Worm (Caenorhabditis elegans) whole organism, L2 larva: ENCODE measurements around the gene tmem-131.
A peak's percentile ranks its signal among the peaks of the same experiment; 100 is the strongest.

Experiments used
- C34F6.9 ChIP-seq: fragments of 150-350 bp; optimal IDR thresholded peaks from 2 replicates; lab custom pipeline; 2014; ENCODE audit warnings: missing biosample characterization, missing genetic modification characterization
- F13H6.1 ChIP-seq: sonication (generic microtip); optimal IDR thresholded peaks from 2 replicates; lab custom pipeline; 2016; ENCODE audit warnings: missing genetic modification characterization, missing compliant biosample characterization
- R02D3.7 ChIP-seq: fragments of 150-350 bp; optimal IDR thresholded peaks from 2 replicates; lab custom pipeline; 2014; ENCODE audit warnings: missing biosample characterization, missing genetic modification characterization
- Y55F3AM.14 ChIP-seq: fragments of 200-800 bp; sonication (Bioruptor generic); optimal IDR thresholded peaks from 2 replicates; lab custom pipeline; 2018; ENCODE audit warnings: mild to moderate bottlenecking, missing genetic modification characterization, missing compliant biosample characterization
- ZK546.5 ChIP-seq: sonication (generic microtip); optimal IDR thresholded peaks from 2 replicates; lab custom pipeline; 2017; ENCODE audit warnings: missing biosample characterization, missing genetic modification characterization
- alr-1 ChIP-seq: fragments of 150-350 bp; optimal IDR thresholded peaks from 2 replicates; lab custom pipeline; 2014; ENCODE audit warnings: missing biosample characterization, missing genetic modification characterization
- aly-2 ChIP-seq: fragments of 150-350 bp; optimal IDR thresholded peaks from 2 replicates; lab custom pipeline; 2014; ENCODE audit warnings: missing biosample characterization, missing genetic modification characterization
- ama-1 ChIP-seq: fragments of 150-350 bp; optimal IDR thresholded peaks from 2 replicates; lab custom pipeline; 2018; ENCODE audit warnings: inconsistent platforms
- blmp-1 ChIP-seq: sonication (generic microtip); optimal IDR thresholded peaks from 2 replicates; lab custom pipeline; 2017; ENCODE audit warnings: missing genetic modification characterization, mild to moderate bottlenecking, missing compliant biosample characterization, antibody characterized with exemption, moderate library complexity; ENCODE audit not compliant: insufficient read depth
- ceh-16 ChIP-seq: fragments of 150-350 bp; optimal IDR thresholded peaks from 2 replicates; lab custom pipeline; 2014; ENCODE audit warnings: missing biosample characterization, missing genetic modification characterization
- ceh-82 ChIP-seq: fragments of 150-350 bp; optimal IDR thresholded peaks from 2 replicates; lab custom pipeline; 2014; ENCODE audit warnings: missing biosample characterization, missing genetic modification characterization
- crh-2 ChIP-seq: sonication (generic microtip); optimal IDR thresholded peaks from 2 replicates; lab custom pipeline; 2017; ENCODE audit warnings: missing biosample characterization, missing genetic modification characterization
- dmd-4 ChIP-seq: sonication (generic microtip); optimal IDR thresholded peaks from 2 replicates; lab custom pipeline; 2017; ENCODE audit warnings: missing biosample characterization, missing genetic modification characterization
- egl-27 ChIP-seq: sonication (generic microtip); optimal IDR thresholded peaks from 3 replicates; lab custom pipeline; 2017; ENCODE audit warnings: missing biosample characterization, missing genetic modification reagents, missing genetic modification characterization
- elt-1 ChIP-seq: fragments of 150-350 bp; optimal IDR thresholded peaks from 2 replicates; lab custom pipeline; 2014; ENCODE audit warnings: missing biosample characterization, missing genetic modification characterization
- elt-3 ChIP-seq: sonication (generic microtip); optimal IDR thresholded peaks from 2 replicates; lab custom pipeline; 2017; ENCODE audit warnings: missing biosample characterization, missing genetic modification characterization
- fos-1 ChIP-seq: fragments of 150-350 bp; optimal IDR thresholded peaks from 2 replicates; lab custom pipeline; 2014; ENCODE audit warnings: missing biosample characterization, missing genetic modification characterization
- gmeb-1 ChIP-seq: fragments of 150-350 bp; optimal IDR thresholded peaks from 2 replicates; lab custom pipeline; 2014; ENCODE audit warnings: missing biosample characterization, missing genetic modification characterization
- lin-11 ChIP-seq: fragments of 150-350 bp; sonication (generic microtip); optimal IDR thresholded peaks from 2 replicates; lab custom pipeline; 2014; ENCODE audit warnings: missing biosample characterization, missing genetic modification characterization, inconsistent platforms, mixed read lengths
- lin-13 ChIP-seq: fragments of 150-350 bp; optimal IDR thresholded peaks from 2 replicates; lab custom pipeline; 2014; ENCODE audit warnings: missing biosample characterization, missing genetic modification reagents, missing genetic modification characterization
- lin-39 ChIP-seq: fragments of 150-350 bp; optimal IDR thresholded peaks from 2 replicates; lab custom pipeline; 2014; ENCODE audit warnings: missing biosample characterization, missing genetic modification reagents, missing genetic modification characterization
- lsy-2 ChIP-seq, 2 experiments: fragments of 150-350 bp in 1 of 2; sonication (generic microtip) in 1 of 2; optimal IDR thresholded peaks; 2 replicates each; lab custom pipeline; 2014 to 2017; ENCODE audit warnings: missing biosample characterization in 2 of 2, missing genetic modification characterization in 2 of 2
- mab-5 ChIP-seq: fragments of 150-350 bp; optimal IDR thresholded peaks from 2 replicates; lab custom pipeline; 2014; ENCODE audit warnings: missing biosample characterization, missing genetic modification characterization
- mbf-1 ChIP-seq: sonication (generic microtip); optimal IDR thresholded peaks from 2 replicates; lab custom pipeline; 2017; ENCODE audit warnings: missing biosample characterization, missing genetic modification characterization
- mdl-1 ChIP-seq, 2 experiments: fragments of 150-350 bp in 1 of 2; sonication (generic microtip) in 1 of 2; optimal IDR thresholded peaks; 2 replicates each; lab custom pipeline; 2017; ENCODE audit warnings: missing biosample characterization in 2 of 2, missing genetic modification characterization in 2 of 2
- nhr-10 ChIP-seq: sonication (generic microtip); optimal IDR thresholded peaks from 2 replicates; lab custom pipeline; 2017; ENCODE audit warnings: missing biosample characterization, missing genetic modification characterization
- nhr-11 ChIP-seq: fragments of 150-350 bp; optimal IDR thresholded peaks from 2 replicates; lab custom pipeline; 2014; ENCODE audit warnings: missing biosample characterization, missing genetic modification characterization
- nhr-12 ChIP-seq: fragments of 150-350 bp; optimal IDR thresholded peaks from 2 replicates; lab custom pipeline; 2014; ENCODE audit warnings: missing biosample characterization, missing genetic modification characterization
- nhr-129 ChIP-seq: fragments of 150-350 bp; optimal IDR thresholded peaks from 2 replicates; lab custom pipeline; 2014; ENCODE audit warnings: missing biosample characterization, missing genetic modification characterization
- nhr-21 ChIP-seq: fragments of 150-350 bp; optimal IDR thresholded peaks from 2 replicates; lab custom pipeline; 2014; ENCODE audit warnings: missing biosample characterization, missing genetic modification characterization
- nhr-23 ChIP-seq: fragments of 150-350 bp; optimal IDR thresholded peaks from 2 replicates; lab custom pipeline; 2014; ENCODE audit warnings: missing biosample characterization, missing genetic modification reagents, missing genetic modification characterization
- nhr-237 ChIP-seq: fragments of 150-350 bp; optimal IDR thresholded peaks from 2 replicates; lab custom pipeline; 2014; ENCODE audit warnings: missing biosample characterization, missing genetic modification characterization
- nhr-25 ChIP-seq: fragments of 150-350 bp; sonication (generic microtip); optimal IDR thresholded peaks from 3 replicates; lab custom pipeline; 2014; ENCODE audit warnings: missing biosample characterization, missing genetic modification characterization
- nhr-6 ChIP-seq: fragments of 150-350 bp; optimal IDR thresholded peaks from 2 replicates; lab custom pipeline; 2014; ENCODE audit warnings: missing biosample characterization, missing genetic modification characterization
- nhr-77 ChIP-seq: fragments of 150-350 bp; optimal IDR thresholded peaks from 2 replicates; lab custom pipeline; 2014; ENCODE audit warnings: missing biosample characterization, missing genetic modification characterization
- peb-1 ChIP-seq: fragments of 150-350 bp; optimal IDR thresholded peaks from 2 replicates; lab custom pipeline; 2014; ENCODE audit warnings: missing biosample characterization, missing genetic modification characterization
- sem-4 ChIP-seq: fragments of 150-350 bp; optimal IDR thresholded peaks from 2 replicates; lab custom pipeline; 2014; ENCODE audit warnings: missing biosample characterization, missing genetic modification reagents, missing genetic modification characterization
- skn-1 ChIP-seq: sonication (generic microtip); optimal IDR thresholded peaks from 2 replicates; lab custom pipeline; 2017; ENCODE audit warnings: missing biosample characterization, missing genetic modification characterization
- sma-3 ChIP-seq: sonication (generic microtip); optimal IDR thresholded peaks from 2 replicates; lab custom pipeline; 2016; ENCODE audit warnings: missing genetic modification reagents, missing genetic modification characterization, missing compliant biosample characterization
- sma-9 ChIP-seq, 2 experiments: fragments of 150-350 bp in 1 of 2; sonication (generic microtip) in 1 of 2; optimal IDR thresholded peaks; 2 replicates each; lab custom pipeline; 2014 to 2016; ENCODE audit warnings: missing genetic modification characterization in 2 of 2, mild to moderate bottlenecking in 1 of 2, missing biosample characterization in 1 of 2, missing compliant biosample characterization in 1 of 2, missing genetic modification reagents in 1 of 2, moderate library complexity in 1 of 2
- snpc-4 ChIP-seq: fragments of 150-350 bp; optimal IDR thresholded peaks from 2 replicates; lab custom pipeline; 2014; ENCODE audit warnings: missing biosample characterization, missing genetic modification characterization
- unc-39 ChIP-seq: fragments of 150-350 bp; optimal IDR thresholded peaks from 2 replicates; lab custom pipeline; 2014; ENCODE audit warnings: missing biosample characterization, missing genetic modification characterization
- unc-55 ChIP-seq: fragments of 150-350 bp; sonication (generic microtip); optimal IDR thresholded peaks from 3 replicates; lab custom pipeline; 2014; ENCODE audit warnings: missing biosample characterization, missing genetic modification reagents, missing genetic modification characterization
- unc-62 ChIP-seq: fragments of 150-350 bp; optimal IDR thresholded peaks from 2 replicates; lab custom pipeline; 2014; ENCODE audit warnings: missing biosample characterization, missing genetic modification reagents, missing genetic modification characterization
- zag-1 ChIP-seq: fragments of 150-350 bp; optimal IDR thresholded peaks from 2 replicates; lab custom pipeline; 2014; ENCODE audit warnings: missing biosample characterization, missing genetic modification characterization
- ztf-1 ChIP-seq: fragments of 200-800 bp; sonication (Bioruptor generic); conservative IDR thresholded peaks from 2 replicates; pipeline ENCODE4 v1.3.6; 2022; ENCODE audit warnings: missing genetic modification characterization, missing compliant biosample characterization
- ztf-11 ChIP-seq: sonication (generic microtip); optimal IDR thresholded peaks from 2 replicates; lab custom pipeline; 2017; ENCODE audit warnings: missing biosample characterization, missing genetic modification characterization
- ztf-4 ChIP-seq: fragments of 150-350 bp; optimal IDR thresholded peaks from 2 replicates; lab custom pipeline; 2014; ENCODE audit warnings: missing biosample characterization, missing genetic modification characterization

The tmem-131 gene

DNA sequence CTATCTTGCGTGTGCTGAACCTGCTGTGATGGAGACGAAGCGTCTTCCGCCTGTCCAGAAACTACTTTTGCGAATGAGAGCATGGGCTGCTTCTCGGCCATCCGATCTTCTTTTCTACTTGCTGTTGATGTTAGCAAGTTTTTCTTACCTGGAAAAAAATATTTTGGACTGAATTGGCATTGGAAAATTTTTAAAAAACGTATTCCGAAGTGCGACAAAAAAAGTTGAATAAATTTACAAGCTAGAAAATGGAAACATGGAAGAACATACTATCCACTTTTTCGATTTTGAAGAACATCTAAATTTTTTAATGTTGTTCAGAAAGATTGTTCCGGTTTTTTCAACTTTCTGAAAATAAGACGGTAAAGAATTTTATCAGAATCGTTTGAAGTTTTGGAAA, 19.6 kb upstream of the tmem-131 start, which contains the start of gene larp-1:
TSS of gene larp-1 (minus strand) at position 101 of the 400 bp plus-strand sequence.
- TF ChIP-seq C34F6.9 (tag; lab: Kevin White, UChicago) (no peak), unc-55 (GFP tag; lab: Kevin White, UChicago) (no peak), ztf-1 (GFP tag; lab: Robert Waterston, UW) (no peak), nhr-237 (no peak), unc-39 (tag; lab: Kevin White, UChicago) (no peak), egl-27 (tag; lab: Kevin White, UChicago) (no peak), skn-1 (tag; lab: Kevin White, UChicago) (no peak)

DNA sequence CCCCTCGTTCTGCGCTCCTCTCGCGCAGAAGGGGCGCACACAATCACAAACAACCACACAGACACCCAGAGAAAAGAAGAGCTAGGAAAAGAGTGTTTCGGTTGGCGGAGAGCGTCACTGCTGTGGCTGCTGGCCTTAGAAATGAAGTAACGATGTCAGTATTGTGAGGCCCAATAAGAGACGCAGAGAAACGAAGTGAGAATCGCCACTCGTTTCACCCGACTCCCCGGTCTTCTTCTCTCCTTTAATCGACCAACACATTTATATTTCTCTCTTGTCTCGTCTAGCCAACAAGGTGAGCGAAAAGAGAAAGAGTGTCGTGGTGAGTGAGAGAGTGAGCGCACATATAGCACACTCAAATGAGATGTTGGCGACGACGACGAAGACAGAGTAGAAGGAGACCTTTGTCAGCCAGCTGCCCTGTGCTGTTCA, 16.0 kb upstream of the tmem-131 start:
- TF ChIP-seq lin-39 = no peak
- no peak for TF ChIP-seq peb-1
- peak; percentile 74 for TF ChIP-seq Y55F3AM.14 (GFP tag; lab: Kevin White, UChicago)
- TF ChIP-seq ceh-82 (tag; lab: Kevin White, UChicago) = peak; percentile 70
- TF ChIP-seq nhr-237 = no peak
- TF ChIP-seq nhr-23 = no peak
- no peak for TF ChIP-seq aly-2 (tag; lab: Kevin White, UChicago)
- TF ChIP-seq nhr-25 (tag; lab: Kevin White, UChicago) = peak; percentile 82
- peak; percentile 91 for TF ChIP-seq unc-55 (GFP tag; lab: Kevin White, UChicago)
- peak; percentile 26 to 71 for TF ChIP-seq mdl-1 (tag; optimal IDR thresholded peaks at IDR 0.05; lab: Kevin White, UChicago)
- TF ChIP-seq gmeb-1 (tag; lab: Kevin White, UChicago) = peak; percentile 68
- TF ChIP-seq sma-9 (GFP tag; optimal IDR thresholded peaks at IDR 0.05; lab: Kevin White, UChicago) = peak; percentile 58
- no peak for TF ChIP-seq sma-9 (tag; optimal IDR thresholded peaks at IDR 0.05; lab: Kevin White, UChicago)
- peak; percentile 79 for TF ChIP-seq ztf-4 (tag; lab: Kevin White, UChicago)
- TF ChIP-seq nhr-6 (tag; lab: Kevin White, UChicago) = peak; percentile 77
- TF ChIP-seq unc-39 (tag; lab: Kevin White, UChicago) = no peak
- TF ChIP-seq fos-1 (tag; lab: Kevin White, UChicago) = peak; percentile 91
- no peak for TF ChIP-seq nhr-12 (tag; lab: Kevin White, UChicago)
- no peak for TF ChIP-seq nhr-11 (tag; lab: Kevin White, UChicago)
- TF ChIP-seq dmd-4 (tag; lab: Kevin White, UChicago) = no peak
- TF ChIP-seq nhr-21 (tag; lab: Kevin White, UChicago) = peak; percentile 68
- TF ChIP-seq zag-1 (tag; lab: Kevin White, UChicago) = peak; percentile 91
- TF ChIP-seq F13H6.1 (tag; lab: Kevin White, UChicago) = peak; percentile 94
- TF ChIP-seq lin-11 (tag; lab: Kevin White, UChicago) = peak; percentile 84
- TF ChIP-seq mbf-1 (tag; lab: Kevin White, UChicago) = no peak
- TF ChIP-seq skn-1 (tag; lab: Kevin White, UChicago) = no peak
- peak; percentile 76 for TF ChIP-seq mab-5 (tag; lab: Kevin White, UChicago)
- peak; percentile 45 for TF ChIP-seq snpc-4 (tag; lab: Kevin White, UChicago)
- TF ChIP-seq crh-2 (tag; lab: Kevin White, UChicago) = peak; percentile 95
- TF ChIP-seq lin-13 = peak; percentile 86
- TF ChIP-seq ceh-16 (tag; lab: Kevin White, UChicago) = peak; percentile 80
- peak; percentile 98 for TF ChIP-seq nhr-129 (tag; lab: Kevin White, UChicago)
- no peak for TF ChIP-seq ZK546.5 (tag; lab: Kevin White, UChicago)
- peak; percentile 17 for TF ChIP-seq blmp-1 (tag; lab: Kevin White, UChicago)
- peak; percentile 71 for TF ChIP-seq sma-3
- no peak for TF ChIP-seq unc-62 (GFP tag; lab: Kevin White, UChicago)
- peak; percentile 69 to 90 for TF ChIP-seq lsy-2 (tag; optimal IDR thresholded peaks at IDR 0.05; lab: Kevin White, UChicago)
- no peak for TF ChIP-seq elt-1
- peak; percentile 65 for TF ChIP-seq nhr-10 (tag; lab: Kevin White, UChicago)
- TF ChIP-seq nhr-77 (tag; lab: Kevin White, UChicago) = no peak
- peak; percentile 89 for TF ChIP-seq sem-4 (tag; lab: Kevin White, UChicago)
- TF ChIP-seq ztf-1 (GFP tag; lab: Robert Waterston, UW) = no peak
- TF ChIP-seq alr-1 (tag; lab: Kevin White, UChicago) = peak; percentile 88
- peak; percentile 58 for TF ChIP-seq egl-27 (tag; lab: Kevin White, UChicago)
- TF ChIP-seq ztf-11 (tag; lab: Kevin White, UChicago) = no peak
- no peak for TF ChIP-seq R02D3.7 (tag; lab: Kevin White, UChicago)
- no peak for TF ChIP-seq ama-1
- TF ChIP-seq C34F6.9 (tag; lab: Kevin White, UChicago) = peak; percentile 97
- TF ChIP-seq elt-3 = no peak
